Worm (Caenorhabditis elegans): Measurements from ENCODE around the gene col-41.

DNA sequence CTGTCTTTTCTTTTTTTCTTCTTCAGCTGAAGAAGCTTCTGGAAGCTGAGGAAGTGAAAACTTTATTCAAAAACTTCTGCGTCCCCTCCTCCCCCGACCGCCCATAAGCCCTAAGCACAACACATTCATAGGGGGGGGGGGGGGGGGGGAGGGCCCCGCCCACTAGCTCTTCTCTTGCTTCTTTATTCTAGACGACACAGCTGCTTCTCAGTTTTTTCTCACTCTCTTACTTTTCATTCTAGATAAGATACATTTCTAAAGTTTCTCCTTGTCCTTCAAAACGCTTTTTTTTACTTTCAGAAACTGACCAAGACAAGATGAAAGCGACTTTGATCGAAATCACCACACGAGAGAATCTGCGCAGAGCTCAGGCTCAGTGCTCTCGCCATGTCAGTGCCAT, 13.5 kb upstream of the col-41 start, which contains the start of gene T10B10.4:
- TF ChIP-seq unc-62 (GFP tag; optimal IDR thresholded peaks at IDR 0.05) = no peak
- no peak for TF ChIP-seq nhr-237 (tag; optimal IDR thresholded peaks at IDR 0.05)
- no peak for TF ChIP-seq gmeb-1 (tag; optimal IDR thresholded peaks at IDR 0.05)
- TF ChIP-seq ceh-82 (tag; optimal IDR thresholded peaks at IDR 0.05) = no peak
- no peak for TF ChIP-seq lin-11 (tag; optimal IDR thresholded peaks at IDR 0.05)
- no peak for TF ChIP-seq snpc-4 (tag; optimal IDR thresholded peaks at IDR 0.05)
- TF ChIP-seq nhr-12 (tag; optimal IDR thresholded peaks at IDR 0.05) = no peak
- TF ChIP-seq nhr-10 (tag; optimal IDR thresholded peaks at IDR 0.05) = no peak
- TF ChIP-seq unc-39 (tag; optimal IDR thresholded peaks at IDR 0.05) = no peak
- no peak for TF ChIP-seq nhr-25 (tag; optimal IDR thresholded peaks at IDR 0.05)

All from whole organism, L2 larva.